Worm (Caenorhabditis elegans) whole organism, L2 larva: ENCODE measurements around the gene cth-2.

ENCODE experiments used
- C34F6.9 ChIP-seq: fragments of 150-350 bp; optimal IDR thresholded peaks from 2 replicates; lab custom pipeline; 2014; ENCODE audit warnings: missing biosample characterization, missing genetic modification characterization
- R02D3.7 ChIP-seq: fragments of 150-350 bp; optimal IDR thresholded peaks from 2 replicates; lab custom pipeline; 2014; ENCODE audit warnings: missing biosample characterization, missing genetic modification characterization
- ZK546.5 ChIP-seq: sonication (generic microtip); optimal IDR thresholded peaks from 2 replicates; lab custom pipeline; 2017; ENCODE audit warnings: missing biosample characterization, missing genetic modification characterization
- aly-2 ChIP-seq: fragments of 150-350 bp; optimal IDR thresholded peaks from 2 replicates; lab custom pipeline; 2014; ENCODE audit warnings: missing biosample characterization, missing genetic modification characterization
- ama-1 ChIP-seq: fragments of 150-350 bp; optimal IDR thresholded peaks from 2 replicates; lab custom pipeline; 2018; ENCODE audit warnings: inconsistent platforms
- blmp-1 ChIP-seq: sonication (generic microtip); optimal IDR thresholded peaks from 2 replicates; lab custom pipeline; 2017; ENCODE audit warnings: missing genetic modification characterization, mild to moderate bottlenecking, missing compliant biosample characterization, antibody characterized with exemption, moderate library complexity; ENCODE audit not compliant: insufficient read depth
- elt-3 ChIP-seq: sonication (generic microtip); optimal IDR thresholded peaks from 2 replicates; lab custom pipeline; 2017; ENCODE audit warnings: missing biosample characterization, missing genetic modification characterization
- nhr-11 ChIP-seq: fragments of 150-350 bp; optimal IDR thresholded peaks from 2 replicates; lab custom pipeline; 2014; ENCODE audit warnings: missing biosample characterization, missing genetic modification characterization
- peb-1 ChIP-seq: fragments of 150-350 bp; optimal IDR thresholded peaks from 2 replicates; lab custom pipeline; 2014; ENCODE audit warnings: missing biosample characterization, missing genetic modification characterization
- snpc-4 ChIP-seq: fragments of 150-350 bp; optimal IDR thresholded peaks from 2 replicates; lab custom pipeline; 2014; ENCODE audit warnings: missing biosample characterization, missing genetic modification characterization
- unc-39 ChIP-seq: fragments of 150-350 bp; optimal IDR thresholded peaks from 2 replicates; lab custom pipeline; 2014; ENCODE audit warnings: missing biosample characterization, missing genetic modification characterization
- unc-62 ChIP-seq: fragments of 150-350 bp; optimal IDR thresholded peaks from 2 replicates; lab custom pipeline; 2014; ENCODE audit warnings: missing biosample characterization, missing genetic modification reagents, missing genetic modification characterization
- ztf-4 ChIP-seq: fragments of 150-350 bp; optimal IDR thresholded peaks from 2 replicates; lab custom pipeline; 2014; ENCODE audit warnings: missing biosample characterization, missing genetic modification characterization

DNA sequence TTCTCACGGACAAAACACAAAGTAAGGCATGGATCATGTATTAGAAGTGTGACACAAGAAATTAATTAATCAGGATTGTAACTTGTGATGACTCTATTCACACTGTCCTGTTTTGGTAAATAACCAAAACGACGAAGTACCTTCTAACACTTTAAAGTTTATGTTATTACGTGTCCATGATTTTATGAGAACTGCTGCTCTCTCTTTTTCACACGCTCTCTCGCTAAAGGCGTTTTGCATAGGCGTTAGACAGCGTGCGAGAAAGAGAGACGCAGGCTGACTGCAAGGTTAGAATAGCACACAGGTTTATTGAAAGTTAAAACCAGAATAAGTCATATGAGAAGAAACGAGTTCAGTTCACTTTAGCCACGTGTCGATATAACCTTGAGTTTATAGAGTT lies 32.3 kb upstream of the cth-2 start:
- TF ChIP-seq unc-39 = no peak
- TF ChIP-seq snpc-4 = no peak
- TF ChIP-seq peb-1 (tag; lab: Kevin White, UChicago) = no peak
- no peak for TF ChIP-seq aly-2
- TF ChIP-seq unc-62 (GFP tag; lab: Kevin White, UChicago) = no peak
- TF ChIP-seq ZK546.5 = no peak
- TF ChIP-seq C34F6.9 = peak; percentile 23
- no peak for TF ChIP-seq ztf-4
- TF ChIP-seq ama-1 (lab: Kevin White, UChicago) = no peak
- TF ChIP-seq elt-3 (tag; lab: Kevin White, UChicago) = no peak
- no peak for TF ChIP-seq blmp-1 (tag; lab: Kevin White, UChicago)
- TF ChIP-seq nhr-11 = no peak
- no peak for TF ChIP-seq R02D3.7
